Fruit fly (Drosophila melanogaster) S2 (cell line): ENCODE results near the gene CG15879.

Experiments used
- CG8478 ChIP-seq: fragments of >200 bp; optimal IDR thresholded peaks from 2 replicates; lab custom pipeline; 2018
- CTCF ChIP-seq, 2 experiments: fragments of >200 bp; optimal IDR thresholded peaks; 2 replicates each; lab custom pipeline; 2018

DNA sequence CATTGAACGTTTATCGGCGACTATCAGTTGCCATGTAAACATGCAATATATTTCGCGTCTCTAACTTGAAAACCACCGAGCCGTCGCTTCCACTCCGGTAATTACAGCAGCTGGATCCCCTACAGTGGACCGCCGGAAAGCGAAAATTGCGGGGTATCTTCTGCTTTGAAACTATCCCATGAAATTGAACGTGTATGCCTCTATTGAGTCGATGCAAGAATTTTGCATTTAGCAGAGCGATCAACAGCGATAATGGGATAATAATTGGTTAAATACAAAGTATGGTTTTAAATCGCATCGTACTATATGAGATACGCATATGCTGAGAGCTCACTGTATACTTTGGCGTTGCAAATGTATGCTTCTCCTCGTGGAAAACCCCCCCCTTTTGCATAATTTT, 23.9 kb downstream of the CG15879 start:
- TF ChIP-seq CTCF (optimal IDR thresholded peaks at IDR 0.05; lab: Kevin White, UChicago) (no peak), CG8478 (lab: Kevin White, UChicago) (no peak)
